Worm (Caenorhabditis elegans): ENCODE data around the gene T07E3.2.

ce11 chrIII:6947896-6948295 lies 41.4 kb downstream of the T07E3.2 start:
- TF ChIP-seq W03F9.2 (tag; optimal IDR thresholded peaks at IDR 0.05) (no peak), him-1 (tag; optimal IDR thresholded peaks at IDR 0.05) (no peak)
